Fruit fly (Drosophila melanogaster): ENCODE results near the gene CG1907.
A peak's percentile ranks its signal among the peaks of the same experiment; 100 is the strongest.

CG1907 gene

dm6 chr3R:29610958-29611357, 7.9 kb upstream of the CG1907 start:
- TF ChIP-seq CG9705 (GFP tag; optimal IDR thresholded peaks at IDR 0.05) (no peak), Dif (GFP tag; optimal IDR thresholded peaks at IDR 0.05; ENCODE audit: partially characterized antibody) (no peak), Dfd (GFP tag; optimal IDR thresholded peaks at IDR 0.05) (no peak), sv (GFP tag; optimal IDR thresholded peaks at IDR 0.05) (no peak), br (GFP tag; optimal IDR thresholded peaks at IDR 0.05) (no peak), Mio (GFP tag; optimal IDR thresholded peaks at IDR 0.05) (no peak), Sp1 (GFP tag; optimal IDR thresholded peaks at IDR 0.05) (no peak), OdsH (GFP tag; optimal IDR thresholded peaks at IDR 0.05) (no peak), dsf (GFP tag; optimal IDR thresholded peaks at IDR 0.05; ENCODE audit: borderline replicate concordance) (no peak), HLH106 (tag; optimal IDR thresholded peaks at IDR 0.05) (no peak), foxo (GFP tag; optimal IDR thresholded peaks at IDR 0.05) (no peak), brk (GFP tag; optimal IDR thresholded peaks at IDR 0.05) (no peak), Myc (optimal IDR thresholded peaks at IDR 0.05) (no peak)

- TF ChIP-seq ey (GFP tag; optimal IDR thresholded peaks at IDR 0.05) = no peak
- TF ChIP-seq sage (GFP tag; optimal IDR thresholded peaks at IDR 0.05) = no peak
- no peak for TF ChIP-seq CG9705 (GFP tag; optimal IDR thresholded peaks at IDR 0.05)
- TF ChIP-seq Sp1 (GFP tag; optimal IDR thresholded peaks at IDR 0.05) = peak; percentile 15
- TF ChIP-seq Hr78 (GFP tag; optimal IDR thresholded peaks at IDR 0.05) = no peak
- TF ChIP-seq Abd-B (GFP tag; optimal IDR thresholded peaks at IDR 0.05) = no peak
- no peak for TF ChIP-seq sv (GFP tag; optimal IDR thresholded peaks at IDR 0.05)
- TF ChIP-seq br (GFP tag; optimal IDR thresholded peaks at IDR 0.05) = no peak
- TF ChIP-seq dl (GFP tag; optimal IDR thresholded peaks at IDR 0.05; ENCODE audit: insufficient read depth in 1 of 2, partially characterized antibody in 2 of 2) = no peak
- TF ChIP-seq GATAd (GFP tag; optimal IDR thresholded peaks at IDR 0.05) = no peak
- TF ChIP-seq dmrt93B (GFP tag; optimal IDR thresholded peaks at IDR 0.05) = no peak
- TF ChIP-seq usp (GFP tag; optimal IDR thresholded peaks at IDR 0.05) = no peak
- no peak for TF ChIP-seq dsf (GFP tag; optimal IDR thresholded peaks at IDR 0.05; ENCODE audit: borderline replicate concordance)
- peak; percentile 4 for TF ChIP-seq fru (GFP tag; optimal IDR thresholded peaks at IDR 0.05)
- TF ChIP-seq Vsx2 (GFP tag; optimal IDR thresholded peaks at IDR 0.05; ENCODE audit: partially characterized antibody) = no peak
- peak; percentile 43 for TF ChIP-seq h (GFP tag; optimal IDR thresholded peaks at IDR 0.05)
- no peak for TF ChIP-seq Hr83 (GFP tag; optimal IDR thresholded peaks at IDR 0.05; ENCODE audit: poor library complexity, severe bottlenecking)
- no peak for TF ChIP-seq psq (GFP tag; optimal IDR thresholded peaks at IDR 0.05)
- TF ChIP-seq foxo (GFP tag; optimal IDR thresholded peaks at IDR 0.05) = peak in 1 of 2 experiments; percentile 3
- TF ChIP-seq Myc (optimal IDR thresholded peaks at IDR 0.05) = no peak
- peak; percentile 59 for TF ChIP-seq HLH106 (tag; optimal IDR thresholded peaks at IDR 0.05)
- no peak for TF ChIP-seq Dfd (GFP tag; optimal IDR thresholded peaks at IDR 0.05)
- no peak for TF ChIP-seq CG32264 (GFP tag; optimal IDR thresholded peaks at IDR 0.05)
- peak; percentile 33 for TF ChIP-seq OdsH (GFP tag; optimal IDR thresholded peaks at IDR 0.05)
- TF ChIP-seq N (GFP tag; optimal IDR thresholded peaks at IDR 0.05) = no peak
- no peak for TF ChIP-seq woc (GFP tag; optimal IDR thresholded peaks at IDR 0.05)
- TF ChIP-seq Mio (GFP tag; optimal IDR thresholded peaks at IDR 0.05) = no peak
- no peak for TF ChIP-seq Rel (GFP tag; optimal IDR thresholded peaks at IDR 0.05)
- TF ChIP-seq Rel (tag; optimal IDR thresholded peaks at IDR 0.05) = no peak
- peak; percentile 30 for TF ChIP-seq rgr (GFP tag; optimal IDR thresholded peaks at IDR 0.05)
- no peak for TF ChIP-seq lola (GFP tag; optimal IDR thresholded peaks at IDR 0.05)
- TF ChIP-seq Hnf4 (GFP tag; optimal IDR thresholded peaks at IDR 0.05) = no peak
- no peak for TF ChIP-seq tai (GFP tag; optimal IDR thresholded peaks at IDR 0.05)
- no peak for TF ChIP-seq pan (optimal IDR thresholded peaks at IDR 0.05)
- no peak for TF ChIP-seq brk (GFP tag; optimal IDR thresholded peaks at IDR 0.05)
- TF ChIP-seq Dif (GFP tag; optimal IDR thresholded peaks at IDR 0.05; ENCODE audit: partially characterized antibody) = no peak
- no peak for TF ChIP-seq Jra (GFP tag; optimal IDR thresholded peaks at IDR 0.05)
Measured at dm6 chr3R:29617197-29617596, 1.7 kb upstream of the CG1907 start.

- no peak for TF ChIP-seq N (GFP tag; optimal IDR thresholded peaks at IDR 0.05)
- no peak for TF ChIP-seq Hr78 (GFP tag; optimal IDR thresholded peaks at IDR 0.05)
- TF ChIP-seq dmrt93B (GFP tag; optimal IDR thresholded peaks at IDR 0.05) = no peak
- TF ChIP-seq Rel (GFP tag; optimal IDR thresholded peaks at IDR 0.05) = no peak
- peak; percentile 66 for TF ChIP-seq Rel (tag; optimal IDR thresholded peaks at IDR 0.05)
- TF ChIP-seq Dif (GFP tag; optimal IDR thresholded peaks at IDR 0.05; ENCODE audit: partially characterized antibody) = no peak
- TF ChIP-seq CG9705 (GFP tag; optimal IDR thresholded peaks at IDR 0.05) = no peak
Measured at dm6 chr3R:29617709-29618212, 1.1 kb upstream of the CG1907 start.
